Worm (Caenorhabditis elegans) whole organism, L4 larva: ENCODE measurements around the gene ttm-1.
A peak's percentile ranks its signal among the peaks of the same experiment; 100 is the strongest.

Source experiments
- F10B5.3 ChIP-seq: sonication (generic microtip); optimal IDR thresholded peaks from 2 replicates; lab custom pipeline; 2016; ENCODE audit warnings: mild to moderate bottlenecking, missing genetic modification characterization, missing compliant biosample characterization
- R02D3.7 ChIP-seq: fragments of 150-350 bp; sonication (generic microtip); optimal IDR thresholded peaks from 3 replicates; lab custom pipeline; 2014; ENCODE audit warnings: missing biosample characterization, missing genetic modification characterization
- Y105C5A.15 ChIP-seq: fragments of 200-800 bp; sonication (Bioruptor generic); IDR thresholded peaks from 2 replicates; pipeline ENCODE4 v1.3.6; 2022; ENCODE audit warnings: missing genetic modification characterization, missing compliant biosample characterization
- ZK337.2 ChIP-seq: fragments of 200-800 bp; sonication (Bioruptor generic); IDR thresholded peaks from 2 replicates; pipeline ENCODE4 v1.3.6; 2022; ENCODE audit warnings: missing genetic modification reagents, missing genetic modification characterization, missing compliant biosample characterization
- arid-1 ChIP-seq: fragments of 200-800 bp; sonication (Bioruptor generic); conservative IDR thresholded peaks from 2 replicates; pipeline ENCODE4 v1.3.6; 2022; ENCODE audit warnings: missing genetic modification reagents, missing genetic modification characterization, missing compliant biosample characterization
- attf-4 ChIP-seq: sonication (generic microtip); optimal IDR thresholded peaks from 3 replicates; lab custom pipeline; 2017; ENCODE audit warnings: missing biosample characterization, missing genetic modification characterization
- ceh-28 ChIP-seq: fragments of 150-350 bp; optimal IDR thresholded peaks from 2 replicates; lab custom pipeline; 2014; ENCODE audit warnings: missing biosample characterization, missing genetic modification reagents, missing genetic modification characterization
- ceh-32 ChIP-seq: sonication (generic microtip); optimal IDR thresholded peaks from 2 replicates; lab custom pipeline; 2016; ENCODE audit warnings: mild to moderate bottlenecking, missing genetic modification characterization, missing compliant biosample characterization; ENCODE audit not compliant: poor library complexity
- ceh-44 ChIP-seq: fragments of 200-800 bp; sonication (Bioruptor generic); IDR thresholded peaks from 2 replicates; pipeline ENCODE4 v1.3.6; 2022; ENCODE audit warnings: missing genetic modification reagents, missing genetic modification characterization, missing compliant biosample characterization
- ces-1 ChIP-seq: fragments of 150-350 bp; sonication (generic microtip); optimal IDR thresholded peaks from 4 replicates; lab custom pipeline; 2014; ENCODE audit warnings: missing biosample characterization, missing genetic modification reagents, missing genetic modification characterization
- cey-2 ChIP-seq: sonication (generic microtip); optimal IDR thresholded peaks from 3 replicates; lab custom pipeline; 2017; ENCODE audit warnings: missing genetic modification characterization, mild to moderate bottlenecking, missing compliant biosample characterization, antibody characterized with exemption, borderline replicate concordance; ENCODE audit not compliant: insufficient read depth
- daf-16 ChIP-seq, 3 experiments: sonication (generic microtip); optimal IDR thresholded peaks; 2 replicates each; lab custom pipeline; 2016 to 2017; ENCODE audit warnings: missing genetic modification characterization in 3 of 3, missing genetic modification reagents in 3 of 3, mild to moderate bottlenecking in 2 of 3, missing compliant biosample characterization in 2 of 3, missing biosample characterization in 1 of 3, moderate library complexity in 1 of 3
- dmd-6 ChIP-seq: fragments of 200-800 bp; sonication (Bioruptor generic); IDR thresholded peaks from 2 replicates; pipeline ENCODE4 v1.3.6; 2022; ENCODE audit warnings: missing genetic modification reagents, missing genetic modification characterization, missing compliant biosample characterization
- dmd-9 ChIP-seq: fragments of 200-800 bp; sonication (Bioruptor generic); IDR thresholded peaks from 2 replicates; pipeline ENCODE4 v1.3.6; 2022; ENCODE audit warnings: missing genetic modification reagents, missing genetic modification characterization, missing compliant biosample characterization
- dve-1 ChIP-seq: sonication (generic microtip); optimal IDR thresholded peaks from 2 replicates; lab custom pipeline; 2017; ENCODE audit warnings: antibody characterized with exemption, mild to moderate bottlenecking, missing genetic modification characterization, missing compliant biosample characterization; ENCODE audit not compliant: insufficient read depth
- fos-1 ChIP-seq: fragments of 150-350 bp; optimal IDR thresholded peaks from 2 replicates; lab custom pipeline; 2014; ENCODE audit warnings: missing biosample characterization, missing genetic modification characterization
- gei-8 ChIP-seq: fragments of 200-800 bp; sonication (Bioruptor generic); optimal IDR thresholded peaks from 2 replicates; lab custom pipeline; 2018; ENCODE audit warnings: mild to moderate bottlenecking, missing genetic modification characterization, missing compliant biosample characterization
- jun-1 ChIP-seq: fragments of 150-350 bp; optimal IDR thresholded peaks from 2 replicates; lab custom pipeline; 2014; ENCODE audit warnings: missing biosample characterization, missing genetic modification reagents, missing genetic modification characterization
- lim-7 ChIP-seq: fragments of 200-800 bp; sonication (Bioruptor generic); IDR thresholded peaks from 2 replicates; pipeline ENCODE4 v1.3.6; 2022; ENCODE audit warnings: missing genetic modification characterization, missing compliant biosample characterization
- lin-1 ChIP-seq: fragments of 200-800 bp; sonication (Bioruptor generic); IDR thresholded peaks from 2 replicates; pipeline ENCODE4 v1.3.6; 2022; ENCODE audit warnings: missing genetic modification reagents, missing genetic modification characterization, missing compliant biosample characterization
- lin-13 ChIP-seq: fragments of 150-350 bp; optimal IDR thresholded peaks from 2 replicates; lab custom pipeline; 2014; ENCODE audit warnings: missing biosample characterization, missing genetic modification reagents, missing genetic modification characterization
- lir-3 ChIP-seq: sonication (generic microtip); optimal IDR thresholded peaks from 2 replicates; lab custom pipeline; 2016; ENCODE audit warnings: mild to moderate bottlenecking, missing genetic modification characterization, missing compliant biosample characterization
- madf-5 ChIP-seq, 2 experiments: fragments of 200-800 bp; sonication (Bioruptor generic); IDR thresholded peaks; 2 replicates each; pipeline ENCODE4 v1.3.6; 2022; ENCODE audit warnings: missing compliant biosample characterization in 2 of 2, missing genetic modification characterization in 2 of 2
- mdl-1 ChIP-seq, 2 experiments: fragments of 150-350 bp in 1 of 2; sonication (generic microtip) in 1 of 2; optimal IDR thresholded peaks; 2 replicates each; lab custom pipeline; 2014 to 2017; ENCODE audit warnings: missing biosample characterization in 2 of 2, missing genetic modification characterization in 2 of 2
- mep-1 ChIP-seq: fragments of 150-350 bp; sonication (generic microtip); optimal IDR thresholded peaks from 3 replicates; lab custom pipeline; 2014; ENCODE audit warnings: missing biosample characterization, missing genetic modification characterization
- nhr-10 ChIP-seq: fragments of 150-350 bp; optimal IDR thresholded peaks from 2 replicates; lab custom pipeline; 2014; ENCODE audit warnings: missing biosample characterization, missing genetic modification characterization
- nhr-11 ChIP-seq: fragments of 150-350 bp; optimal IDR thresholded peaks from 2 replicates; lab custom pipeline; 2014; ENCODE audit warnings: missing biosample characterization, missing genetic modification characterization
- nhr-111 ChIP-seq: fragments of 200-800 bp; sonication (Bioruptor generic); optimal IDR thresholded peaks from 2 replicates; lab custom pipeline; 2018; ENCODE audit warnings: mild to moderate bottlenecking, missing genetic modification characterization, missing compliant biosample characterization
- nhr-28 ChIP-seq: fragments of 150-350 bp; optimal IDR thresholded peaks from 2 replicates; lab custom pipeline; 2014; ENCODE audit warnings: missing biosample characterization, missing genetic modification characterization
- nhr-41 ChIP-seq: fragments of 200-800 bp; sonication (Bioruptor generic); IDR thresholded peaks from 2 replicates; pipeline ENCODE4 v1.3.6; 2022; ENCODE audit warnings: missing genetic modification reagents, missing genetic modification characterization, missing compliant biosample characterization
- nhr-48 ChIP-seq: sonication (generic microtip); optimal IDR thresholded peaks from 2 replicates; lab custom pipeline; 2016; ENCODE audit warnings: mild to moderate bottlenecking, missing genetic modification characterization, missing compliant biosample characterization
- nhr-6 ChIP-seq: fragments of 150-350 bp; optimal IDR thresholded peaks from 2 replicates; lab custom pipeline; 2014; ENCODE audit warnings: missing biosample characterization, missing genetic modification characterization
- nhr-77 ChIP-seq: fragments of 150-350 bp; optimal IDR thresholded peaks from 2 replicates; lab custom pipeline; 2014; ENCODE audit warnings: missing biosample characterization, missing genetic modification characterization
- php-3 ChIP-seq: fragments of 200-800 bp; sonication (Bioruptor generic); IDR thresholded peaks from 2 replicates; pipeline ENCODE4 v1.3.6; 2022; ENCODE audit warnings: missing genetic modification reagents, missing genetic modification characterization, missing compliant biosample characterization
- pqm-1 ChIP-seq: sonication (generic microtip); optimal IDR thresholded peaks from 2 replicates; lab custom pipeline; 2017; ENCODE audit warnings: missing biosample characterization, missing genetic modification characterization
- saeg-2 ChIP-seq: fragments of 200-800 bp; sonication (Bioruptor generic); IDR thresholded peaks from 2 replicates; pipeline ENCODE4 v1.3.6; 2022; ENCODE audit warnings: missing genetic modification reagents, missing genetic modification characterization, missing compliant biosample characterization
- set-16 ChIP-seq: fragments of 200-800 bp; sonication (Bioruptor generic); IDR thresholded peaks from 2 replicates; pipeline ENCODE4 v1.3.6; 2022; ENCODE audit warnings: missing genetic modification reagents, missing genetic modification characterization, missing compliant biosample characterization
- snpc-1.2 ChIP-seq: fragments of 200-800 bp; sonication (Bioruptor generic); IDR thresholded peaks from 2 replicates; pipeline ENCODE4 v1.3.6; 2022; ENCODE audit warnings: missing genetic modification reagents, missing genetic modification characterization, missing compliant biosample characterization
- tra-1 ChIP-seq: fragments of 200-800 bp; sonication (Bioruptor generic); IDR thresholded peaks from 2 replicates; pipeline ENCODE4 v1.3.6; 2022; ENCODE audit warnings: missing genetic modification reagents, missing genetic modification characterization, missing compliant biosample characterization
- unc-62 ChIP-seq, 3 experiments: fragments of 150-350 bp in 1 of 3; sonication (generic microtip); optimal IDR thresholded peaks in 2 of 3; peaks in 1 of 3; 1 replicate in 1 of 3; 2 replicates in 2 of 3; lab custom pipeline; 2014 to 2017; ENCODE audit warnings: missing biosample characterization in 3 of 3, missing genetic modification characterization in 3 of 3, missing genetic modification reagents in 3 of 3, missing genotype in 1 of 3
- vab-7 ChIP-seq: fragments of 200-800 bp; sonication (Bioruptor generic); IDR thresholded peaks from 2 replicates; pipeline ENCODE4 v1.3.6; 2022; ENCODE audit warnings: missing genetic modification reagents, missing genetic modification characterization, missing compliant biosample characterization
- zag-1 ChIP-seq: fragments of 150-350 bp; optimal IDR thresholded peaks from 2 replicates; lab custom pipeline; 2014; ENCODE audit warnings: missing biosample characterization, missing genetic modification characterization
- zfp-2 ChIP-seq: sonication (generic microtip); optimal IDR thresholded peaks from 2 replicates; lab custom pipeline; 2016; ENCODE audit warnings: mild to moderate bottlenecking, missing genetic modification characterization, missing compliant biosample characterization

ttm-1 gene

ce11 chrIII:12959286-12959685 is 7.5 kb downstream of the ttm-1 start:
- no peak for TF ChIP-seq nhr-6 (tag; lab: Kevin White, UChicago)
- peak; percentile 16 for TF ChIP-seq nhr-48 (tag; lab: Kevin White, UChicago)
- peak; percentile 26 for TF ChIP-seq nhr-77 (tag; lab: Kevin White, UChicago)
- TF ChIP-seq F10B5.3 (tag; lab: Kevin White, UChicago), result no peak
- TF ChIP-seq pqm-1 (tag; lab: Kevin White, UChicago), result peak; percentile 86
- peak; percentile 81 for TF ChIP-seq dmd-6 (GFP tag; lab: Robert Waterston, UW)
- TF ChIP-seq nhr-41 (GFP tag; lab: Robert Waterston, UW), result no peak
- TF ChIP-seq unc-62 (GFP tag; optimal IDR thresholded peaks at IDR 0.05 in 1 of 2; lab: Kevin White, UChicago), result peak in 1 of 2 experiments; percentile 92
- TF ChIP-seq unc-62 (tag; optimal IDR thresholded peaks at IDR 0.05; lab: Kevin White, UChicago), result no peak
- TF ChIP-seq lir-3, result no peak
- TF ChIP-seq nhr-28 (tag; lab: Kevin White, UChicago), result peak; percentile 88
- no peak for TF ChIP-seq attf-4 (tag; lab: Kevin White, UChicago)
- TF ChIP-seq dve-1 (tag; lab: Kevin White, UChicago), result peak; percentile 69
- 0 out of 2 replicates have a peak, but pooled peaks have one; percentile 10 for TF ChIP-seq lin-1 (GFP tag; lab: Robert Waterston, UW)
- 0 out of 2 replicates have a peak, but pooled peaks have one; percentile 46 for TF ChIP-seq php-3 (GFP tag; lab: Robert Waterston, UW)
- TF ChIP-seq daf-16 (GFP tag; optimal IDR thresholded peaks at IDR 0.05; lab: Kevin White, UChicago), result no peak
- peak; percentile 8 for TF ChIP-seq daf-16 (tag; optimal IDR thresholded peaks at IDR 0.05; lab: Kevin White, UChicago)
- 0 out of 2 replicates have a peak, but pooled peaks have one; percentile 51 for TF ChIP-seq tra-1 (GFP tag; lab: Robert Waterston, UW)
- TF ChIP-seq, all 104 proteins: peak for 11

ce11 chrIII:12952615-12953014 is 14.2 kb downstream of the ttm-1 start:
- peak; percentile 88 for TF ChIP-seq ceh-28 (tag; lab: Kevin White, UChicago)
- TF ChIP-seq nhr-10 (tag; lab: Kevin White, UChicago), result no peak

- peak in 1 of 2 experiments; percentile 75 for TF ChIP-seq unc-62 (GFP tag; optimal IDR thresholded peaks at IDR 0.05 in 1 of 2; lab: Kevin White, UChicago)
- TF ChIP-seq unc-62 (tag; optimal IDR thresholded peaks at IDR 0.05; lab: Kevin White, UChicago), result no peak
- TF ChIP-seq lir-3, result no peak
- no peak for TF ChIP-seq ces-1 (GFP tag; lab: Kevin White, UChicago)
- no peak for TF ChIP-seq fos-1 (tag; lab: Kevin White, UChicago)
- 0 out of 2 replicates have a peak, but pooled peaks have one; percentile 5 for TF ChIP-seq arid-1 (GFP tag; lab: Robert Waterston, UW)
- TF ChIP-seq ceh-28 (tag; lab: Kevin White, UChicago), result peak; percentile 98
- no peak for TF ChIP-seq ceh-32 (tag; lab: Kevin White, UChicago)
- TF ChIP-seq zag-1, result no peak
- no peak for TF ChIP-seq dmd-9 (GFP tag; lab: Robert Waterston, UW)
- TF ChIP-seq saeg-2 (GFP tag; lab: Robert Waterston, UW), result no peak
- TF ChIP-seq mdl-1 (tag; optimal IDR thresholded peaks at IDR 0.05; lab: Kevin White, UChicago), result no peak
- TF ChIP-seq mep-1 (tag; lab: Kevin White, UChicago), result no peak
- no peak for TF ChIP-seq vab-7 (GFP tag; lab: Robert Waterston, UW)
- TF ChIP-seq set-16 (GFP tag; lab: Robert Waterston, UW), result peak; percentile 78
- no peak for TF ChIP-seq cey-2
- TF ChIP-seq snpc-1.2, result no peak
- TF ChIP-seq dve-1 (tag; lab: Kevin White, UChicago), result no peak
- TF ChIP-seq lim-7 (GFP tag; lab: Robert Waterston, UW), result no peak
- no peak for TF ChIP-seq R02D3.7
- peak; percentile 18; the same call in 1 of the 2 replicates for TF ChIP-seq ZK337.2 (GFP tag; lab: Robert Waterston, UW)
- no peak for TF ChIP-seq Y105C5A.15 (GFP tag; lab: Robert Waterston, UW)
- 0 out of 2 replicates have a peak, but pooled peaks have one; percentile 17 for TF ChIP-seq lin-1 (GFP tag; lab: Robert Waterston, UW)
- TF ChIP-seq nhr-11, result no peak
- no peak for TF ChIP-seq madf-5 (GFP tag; IDR thresholded peaks at IDR 0.05; lab: Robert Waterston, UW)
- TF ChIP-seq nhr-111 (GFP tag; lab: Kevin White, UChicago), result no peak
- TF ChIP-seq gei-8, result no peak
- TF ChIP-seq zfp-2 (tag; lab: Kevin White, UChicago), result no peak
- no peak for TF ChIP-seq lin-13 (GFP tag; lab: Kevin White, UChicago)
- TF ChIP-seq ceh-44, result no peak
- TF ChIP-seq jun-1, result no peak
Measured at ce11 chrIII:12951362-12952228, 15.2 kb downstream of the ttm-1 start, which contains the start of gene Y39E4A.1. Gene Y39E4A.1 (plus strand): TSS chrIII:12951412.
